Worm (Caenorhabditis elegans): Measurements from ENCODE around the gene hpo-26.

DNA sequence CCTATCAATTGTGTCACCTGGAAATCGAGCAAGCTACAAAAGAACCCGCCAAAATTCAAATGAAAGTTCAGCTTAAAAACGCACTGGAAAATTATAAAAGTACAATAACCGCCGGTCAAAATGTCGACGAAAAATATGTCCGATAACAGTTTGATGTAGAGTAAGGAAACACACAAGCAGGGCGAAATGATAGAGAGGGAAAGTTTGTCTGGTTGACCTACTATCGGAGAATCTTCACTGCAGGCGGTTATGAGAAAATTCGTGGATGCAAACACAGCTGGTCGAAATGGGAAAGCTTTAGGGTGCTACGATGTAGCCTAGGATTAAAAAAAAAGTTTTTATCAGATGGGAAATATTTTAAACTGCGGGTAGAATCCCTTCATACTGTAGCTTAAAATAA lies 37.5 kb downstream of the hpo-26 start:
- TF ChIP-seq ets-4 (GFP tag; optimal IDR thresholded peaks at IDR 0.05) (no peak), pha-4 (tag; optimal IDR thresholded peaks at IDR 0.05) (no peak), dpff-1 (tag; optimal IDR thresholded peaks at IDR 0.05) (no peak), tbp1 (GFP tag; optimal IDR thresholded peaks at IDR 0.05) (no peak), hlh-26 (GFP tag; conservative IDR thresholded peaks at IDR 0.05) (no peak), egrh-3 (GFP tag; IDR thresholded peaks at IDR 0.05) (no peak), ama-1 (optimal IDR thresholded peaks at IDR 0.05) (no peak), ama-1 (GFP tag; optimal IDR thresholded peaks at IDR 0.05) (no peak), F57A8.1 (GFP tag; optimal IDR thresholded peaks at IDR 0.05) (no peak), snpc-4 (GFP tag; optimal IDR thresholded peaks at IDR 0.05) (no peak), snpc-4 (tag; optimal IDR thresholded peaks at IDR 0.05) (no peak), egl-44 (GFP tag; IDR thresholded peaks at IDR 0.05) (no peak), Y95B8A.8 (GFP tag; IDR thresholded peaks at IDR 0.05) (no peak), unc-62 (GFP tag; optimal IDR thresholded peaks at IDR 0.05) (no peak), madf-3 (GFP tag; IDR thresholded peaks at IDR 0.05) (no peak)
